Fruit fly (Drosophila melanogaster): ENCODE measurements around the gene eater.

eater gene

DNA sequence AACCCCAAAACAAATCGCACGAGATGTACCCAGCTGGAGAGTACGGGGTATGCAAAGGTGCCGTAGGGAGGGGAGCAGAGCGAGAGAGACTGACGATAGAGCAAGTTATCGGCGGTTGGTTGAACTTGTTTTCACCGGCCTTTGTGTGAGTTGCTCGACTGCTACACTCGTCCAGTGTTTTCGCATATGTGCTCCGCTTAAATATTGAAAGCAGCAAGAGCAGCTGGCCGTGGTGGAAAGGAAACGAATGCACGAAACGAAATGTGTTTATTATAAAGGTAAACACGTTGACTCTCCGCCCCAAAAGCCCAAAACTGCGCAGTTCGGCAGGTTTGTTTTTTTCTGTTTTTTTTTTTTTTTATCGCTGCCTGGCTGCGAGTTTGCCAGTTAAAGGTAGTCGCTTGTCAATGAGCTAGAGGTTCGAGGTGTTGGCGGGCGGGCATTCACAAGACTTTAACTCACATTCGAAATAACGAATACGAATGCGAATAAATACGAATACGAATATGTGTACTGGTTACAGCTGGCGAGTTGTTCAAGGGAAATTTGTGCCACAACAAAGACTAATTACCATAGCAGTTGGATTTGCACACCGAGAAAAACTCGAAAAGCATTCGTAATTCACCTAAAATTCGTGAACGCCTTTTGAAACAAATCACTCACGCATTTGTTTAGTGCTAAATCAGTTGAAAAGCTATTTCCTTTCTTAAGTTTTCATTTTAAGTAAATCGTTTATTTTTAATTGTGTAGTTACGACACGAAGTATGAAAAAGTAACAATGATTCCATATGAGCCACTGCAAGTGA lies 30.3 kb upstream of the eater start (continued):
- TF ChIP-seq CG14441 (GFP tag; IDR thresholded peaks at IDR 0.05): peak; percentile 25; the same call in 1 of the 2 replicates
- TF ChIP-seq hkb (optimal IDR thresholded peaks at IDR 0.05): no peak
- peak; percentile 39; the same call in 1 of the 2 replicates for TF ChIP-seq hkb (GFP tag; IDR thresholded peaks at IDR 0.05)
- no peak for TF ChIP-seq crc (GFP tag; optimal IDR thresholded peaks at IDR 0.05)
- TF ChIP-seq CG6813 (GFP tag; optimal IDR thresholded peaks at IDR 0.05): no peak
- TF ChIP-seq CG10959 (GFP tag; IDR thresholded peaks at IDR 0.05): no peak
- TF ChIP-seq Hsf (GFP tag; optimal IDR thresholded peaks at IDR 0.05): peak; percentile 6
- 0 out of 2 replicates have a peak, but pooled peaks have one; percentile 34 for TF ChIP-seq wdn (GFP tag; IDR thresholded peaks at IDR 0.05)
- TF ChIP-seq Adf1 (GFP tag; IDR thresholded peaks at IDR 0.05): peak; percentile 57
- TF ChIP-seq Ptx1 (GFP tag; IDR thresholded peaks at IDR 0.05): peak; percentile 32; the same call in 1 of the 2 replicates
- no peak for TF ChIP-seq Asciz (GFP tag; optimal IDR thresholded peaks at IDR 0.05)
- no peak for TF ChIP-seq CG15514 (GFP tag; optimal IDR thresholded peaks at IDR 0.05)
- TF ChIP-seq CG6175 (GFP tag; IDR thresholded peaks at IDR 0.05): peak; percentile 56; the same call in 1 of the 3 replicates
- peak; percentile 10 for TF ChIP-seq trh (GFP tag; optimal IDR thresholded peaks at IDR 0.05)
- peak; percentile 47 for TF ChIP-seq CG3281 (GFP tag; optimal IDR thresholded peaks at IDR 0.05)
- TF ChIP-seq corto (GFP tag; optimal IDR thresholded peaks at IDR 0.05): peak; percentile 25
- peak; percentile 47; the same call in 1 of the 2 replicates for TF ChIP-seq stc (GFP tag; IDR thresholded peaks at IDR 0.05)
- no peak for TF ChIP-seq ttk (GFP tag; IDR thresholded peaks at IDR 0.05)
- TF ChIP-seq CG12659 (GFP tag; optimal IDR thresholded peaks at IDR 0.05): peak; percentile 13
- peak; percentile 39; the same call in 1 of the 3 replicates for TF ChIP-seq so (GFP tag; IDR thresholded peaks at IDR 0.05)
- no peak for TF ChIP-seq wor (GFP tag; IDR thresholded peaks at IDR 0.05)
- TF ChIP-seq rib (GFP tag; IDR thresholded peaks at IDR 0.05): peak; percentile 14; the same call in 1 of the 2 replicates
- no peak for TF ChIP-seq ac (GFP tag; optimal IDR thresholded peaks at IDR 0.05)
- no peak for TF ChIP-seq Sox102F (GFP tag; optimal IDR thresholded peaks at IDR 0.05)
- peak; percentile 8 for TF ChIP-seq bab2 (GFP tag; optimal IDR thresholded peaks at IDR 0.05)
- TF ChIP-seq cg (GFP tag; optimal IDR thresholded peaks at IDR 0.05): no peak
- TF ChIP-seq CG13287 (GFP tag; IDR thresholded peaks at IDR 0.05; ENCODE audit: partially characterized antibody): peak; percentile 17; the same call in 1 of the 2 replicates
- peak; percentile 13 for TF ChIP-seq CG9727 (GFP tag; optimal IDR thresholded peaks at IDR 0.05)
- TF ChIP-seq lmd (GFP tag; IDR thresholded peaks at IDR 0.05): peak; percentile 18; the same call in 1 of the 2 replicates
- no peak for TF ChIP-seq CG8924 (tag; optimal IDR thresholded peaks at IDR 0.05)
- no peak for TF ChIP-seq CG13296 (GFP tag; optimal IDR thresholded peaks at IDR 0.05)
- TF ChIP-seq CG32772 (GFP tag; IDR thresholded peaks at IDR 0.05): 0 out of 2 replicates have a peak, but pooled peaks have one; percentile 56
- TF ChIP-seq CG9215 (GFP tag; IDR thresholded peaks at IDR 0.05): peak; percentile 16; the same call in 1 of the 2 replicates
- TF ChIP-seq dpn (GFP tag; optimal IDR thresholded peaks at IDR 0.05): peak in 1 of 2 experiments; percentile 38
- TF ChIP-seq pho (GFP tag; optimal IDR thresholded peaks at IDR 0.05): peak; percentile 3

DNA sequence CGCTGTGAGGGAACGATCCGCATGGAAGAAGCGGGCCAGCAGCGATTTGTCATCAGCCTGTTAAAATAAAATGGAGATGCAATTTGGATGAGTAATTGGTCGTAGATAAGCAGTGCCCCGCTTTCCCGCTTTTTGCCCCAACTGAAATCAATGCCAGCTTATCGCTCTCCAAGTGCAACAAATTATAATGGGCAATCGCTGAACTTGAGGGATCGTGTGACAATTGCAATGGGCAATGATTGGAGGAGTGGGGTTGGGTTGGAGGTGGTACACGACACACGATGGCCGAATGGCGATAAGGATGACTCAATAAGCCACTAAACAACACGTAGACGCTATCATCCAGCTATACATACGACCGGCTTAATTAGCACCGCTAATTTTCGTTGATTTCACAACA lies 29.2 kb upstream of the eater start:
- no peak for TF ChIP-seq CG32767 (GFP tag; IDR thresholded peaks at IDR 0.05)
- no peak for TF ChIP-seq CG8089 (GFP tag; optimal IDR thresholded peaks at IDR 0.05)
- TF ChIP-seq CG12744 (GFP tag; optimal IDR thresholded peaks at IDR 0.05): no peak
- TF ChIP-seq fru (optimal IDR thresholded peaks at IDR 0.05): no peak
- no peak for TF ChIP-seq trem (tag; optimal IDR thresholded peaks at IDR 0.05)
- TF ChIP-seq Deaf1 (tag; optimal IDR thresholded peaks at IDR 0.05): no peak
